Fruit fly (Drosophila melanogaster): ENCODE measurements around the gene CG31882.

Gene CG31882

DNA sequence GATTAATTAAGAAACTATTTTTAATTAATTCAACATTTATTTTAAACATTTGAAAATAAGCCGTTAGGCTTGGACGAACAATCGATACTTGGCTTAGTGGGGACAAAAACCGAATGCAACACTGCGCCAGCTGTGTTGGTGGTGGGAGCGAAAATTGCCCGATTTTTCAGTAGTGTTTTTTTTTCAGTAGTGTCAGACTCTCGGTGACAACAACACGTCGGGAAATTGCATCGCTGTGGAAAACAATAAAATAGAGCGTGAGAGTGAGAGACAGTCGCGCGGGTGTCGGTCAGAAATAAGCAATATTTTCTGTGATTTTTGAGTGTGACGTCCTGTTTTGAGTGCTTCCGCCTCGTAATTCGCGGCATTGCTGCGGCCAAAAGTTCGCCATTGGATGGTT, 8.4 kb downstream of the CG31882 start:
- no peak for TF ChIP-seq kay (GFP tag; ENCODE audit: borderline replicate concordance)
- TF ChIP-seq ovo (GFP tag; optimal IDR thresholded peaks at IDR 0.05) = peak; percentile 49
- TF ChIP-seq CG7045 (GFP tag; optimal IDR thresholded peaks at IDR 0.05) = no peak
- TF ChIP-seq tj (GFP tag; optimal IDR thresholded peaks at IDR 0.05) = peak; percentile 59
- no peak for TF ChIP-seq toe (GFP tag; optimal IDR thresholded peaks at IDR 0.05)
- TF ChIP-seq cnc (optimal IDR thresholded peaks at IDR 0.05) = no peak
- TF ChIP-seq CG14711 (tag; optimal IDR thresholded peaks at IDR 0.05) = no peak
- TF ChIP-seq CG7101 (tag; optimal IDR thresholded peaks at IDR 0.05) = peak; percentile 12
- TF ChIP-seq cic (GFP tag; optimal IDR thresholded peaks at IDR 0.05) = peak; percentile 5
- peak; percentile 70 for TF ChIP-seq CG1620 (GFP tag; optimal IDR thresholded peaks at IDR 0.05)
- TF ChIP-seq bab1 (GFP tag; optimal IDR thresholded peaks at IDR 0.05) = peak; percentile 40
- peak; percentile 80 for TF ChIP-seq Mnt (GFP tag; optimal IDR thresholded peaks at IDR 0.05)
- no peak for TF ChIP-seq CG5204 (GFP tag; optimal IDR thresholded peaks at IDR 0.05)
- no peak for TF ChIP-seq pad (GFP tag; optimal IDR thresholded peaks at IDR 0.05)
- TF ChIP-seq Clk (GFP tag; optimal IDR thresholded peaks at IDR 0.05) = no peak
- TF ChIP-seq Hr96 (GFP tag; optimal IDR thresholded peaks at IDR 0.05) = no peak
- TF ChIP-seq CG12768 (GFP tag; optimal IDR thresholded peaks at IDR 0.05) = no peak
- peak; percentile 42 for TF ChIP-seq CG11617 (GFP tag; optimal IDR thresholded peaks at IDR 0.05)
- peak; percentile 14 for TF ChIP-seq CG33017 (tag; optimal IDR thresholded peaks at IDR 0.05)
- TF ChIP-seq Crg-1 (GFP tag; optimal IDR thresholded peaks at IDR 0.05) = peak; percentile 49

- peak; percentile 31 for TF ChIP-seq cic (GFP tag; optimal IDR thresholded peaks at IDR 0.05)
- TF ChIP-seq Mnt (GFP tag; optimal IDR thresholded peaks at IDR 0.05) = no peak
- TF ChIP-seq pad (GFP tag; optimal IDR thresholded peaks at IDR 0.05) = no peak
- no peak for TF ChIP-seq CG1620 (GFP tag; optimal IDR thresholded peaks at IDR 0.05)
Observed at dm6 chr2L:9615983-9616519, 9.0 kb downstream of the CG31882 start, which contains the start of gene GlcAT-S. GlcAT-S (plus strand) TSS chr2L:9616469.

DNA sequence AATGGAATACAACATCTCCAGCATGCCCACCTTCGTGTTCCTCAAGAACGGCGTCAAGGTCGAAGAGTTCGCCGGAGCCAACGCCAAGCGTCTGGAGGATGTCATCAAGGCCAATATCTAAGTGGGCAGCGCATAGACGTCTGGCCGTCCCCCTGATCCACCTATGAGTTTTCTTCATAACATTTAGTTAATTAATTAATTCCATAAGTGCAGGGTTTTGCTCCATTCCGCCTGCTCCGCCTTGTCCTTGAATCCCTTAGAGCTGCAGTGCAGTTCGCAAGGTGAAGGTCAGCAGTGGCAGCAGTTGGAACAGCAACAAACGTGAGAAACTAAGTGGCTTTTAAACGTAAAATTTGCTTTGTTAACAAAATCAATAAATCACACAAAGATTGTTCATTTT, 9.5 kb downstream of the CG31882 start:
- no peak for TF ChIP-seq CG11617 (GFP tag; optimal IDR thresholded peaks at IDR 0.05)
- TF ChIP-seq Crg-1 (GFP tag; optimal IDR thresholded peaks at IDR 0.05) = no peak

DNA sequence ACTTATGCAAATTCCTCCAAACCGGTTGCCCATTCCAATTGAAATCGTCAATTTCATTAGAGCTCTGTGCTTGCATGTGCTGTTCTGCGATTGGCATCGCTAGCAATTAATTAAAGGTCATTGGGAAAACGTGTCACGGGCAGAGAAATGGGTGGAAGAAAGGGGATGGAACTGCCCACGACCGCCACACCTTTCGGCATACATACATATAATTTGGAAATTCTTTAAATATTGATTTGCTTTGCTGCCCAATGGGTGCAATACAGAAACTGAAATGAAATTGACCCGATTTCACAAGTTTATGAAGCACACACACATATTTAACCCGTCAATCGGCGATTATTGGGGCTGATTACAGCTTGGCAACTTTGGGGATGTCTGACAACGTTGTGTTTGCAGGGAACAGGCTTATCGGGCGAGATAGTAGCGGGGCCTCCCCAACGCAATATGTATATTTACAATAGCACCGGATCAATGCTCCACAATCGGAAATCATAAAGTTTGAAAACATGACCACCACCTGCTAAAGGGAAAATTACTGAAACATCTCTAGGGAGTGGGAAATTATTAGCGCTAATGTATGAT, 10.3 kb downstream of the CG31882 start:
- TF ChIP-seq cnc (optimal IDR thresholded peaks at IDR 0.05) (peak in 1 of 2 experiments; percentile 54), kay (GFP tag; ENCODE audit: borderline replicate concordance) (no peak), cic (GFP tag; optimal IDR thresholded peaks at IDR 0.05) (peak; percentile 40)

DNA sequence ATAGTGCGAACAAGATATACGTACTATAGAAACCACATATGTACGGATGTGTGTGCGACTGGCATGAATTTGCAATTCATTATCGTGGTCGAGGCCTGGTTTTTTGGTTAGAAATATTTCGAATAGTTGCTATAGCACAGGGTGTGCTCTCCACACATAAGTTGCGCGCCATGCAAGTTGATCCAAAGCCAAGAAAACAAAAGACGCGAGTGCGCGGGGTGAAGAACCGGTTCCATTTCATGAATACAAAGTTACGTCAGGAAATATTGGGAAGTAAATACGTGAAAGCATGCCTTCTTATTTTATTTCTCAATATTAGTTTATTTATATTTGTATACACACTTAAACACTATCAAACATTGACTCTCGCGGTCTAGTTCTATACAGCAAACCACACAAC, 11.2 kb downstream of the CG31882 start:
- TF ChIP-seq tj (GFP tag; optimal IDR thresholded peaks at IDR 0.05) (no peak), CG7101 (tag; optimal IDR thresholded peaks at IDR 0.05) (peak; percentile 11), kay (GFP tag; ENCODE audit: borderline replicate concordance) (peak; percentile 84), CG11617 (GFP tag; optimal IDR thresholded peaks at IDR 0.05) (no peak)

DNA sequence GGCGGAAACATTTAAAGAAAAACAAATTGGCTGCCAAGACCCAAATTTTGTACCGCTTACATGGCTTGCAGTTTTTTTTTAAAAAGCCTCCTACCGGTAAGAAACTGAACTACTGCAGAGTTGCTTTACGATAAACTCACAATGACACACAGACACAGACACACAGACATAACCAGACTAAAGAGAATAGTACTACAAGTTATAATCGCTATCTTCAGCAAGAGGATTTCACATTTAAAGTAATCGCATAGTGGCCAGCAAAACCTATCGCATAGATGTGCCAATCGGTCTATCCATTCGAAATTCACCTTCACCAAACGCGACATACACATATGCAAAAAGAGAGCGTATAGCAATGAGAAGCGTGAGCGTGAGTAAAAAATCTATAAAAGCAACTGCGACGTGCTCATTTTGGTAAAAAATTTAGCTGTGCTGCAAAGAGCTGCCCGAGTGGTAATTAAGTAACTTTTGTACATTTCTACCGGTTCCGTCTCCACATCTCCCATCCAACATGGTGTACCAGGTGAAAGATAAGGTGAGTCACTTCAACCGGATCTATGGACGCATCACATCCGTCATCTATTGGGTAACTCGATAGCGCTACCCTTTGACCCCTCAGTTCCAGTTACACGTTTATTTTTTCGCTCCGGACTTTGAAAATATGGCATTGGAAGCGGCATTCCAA, 11.9 kb downstream of the CG31882 start, which contains the start of gene Trx2:
Gene Trx2 (plus strand): TSS at position 161 of the 685 bp plus-strand sequence.
- TF ChIP-seq CG7045 (GFP tag; optimal IDR thresholded peaks at IDR 0.05) (no peak), CG1620 (GFP tag; optimal IDR thresholded peaks at IDR 0.05) (peak; percentile 58), cnc (optimal IDR thresholded peaks at IDR 0.05) (no peak), pad (GFP tag; optimal IDR thresholded peaks at IDR 0.05) (no peak), Mnt (GFP tag; optimal IDR thresholded peaks at IDR 0.05) (peak; percentile 77), CG11617 (GFP tag; optimal IDR thresholded peaks at IDR 0.05) (peak; percentile 13), Clk (GFP tag; optimal IDR thresholded peaks at IDR 0.05) (no peak), Crg-1 (GFP tag; optimal IDR thresholded peaks at IDR 0.05) (peak; percentile 20), CG33017 (tag; optimal IDR thresholded peaks at IDR 0.05) (peak; percentile 64), CG7101 (tag; optimal IDR thresholded peaks at IDR 0.05) (no peak), CG5204 (GFP tag; optimal IDR thresholded peaks at IDR 0.05) (no peak), CG12768 (GFP tag; optimal IDR thresholded peaks at IDR 0.05) (peak; percentile 55), toe (GFP tag; optimal IDR thresholded peaks at IDR 0.05) (peak; percentile 30), bab1 (GFP tag; optimal IDR thresholded peaks at IDR 0.05) (peak; percentile 46), CG14711 (tag; optimal IDR thresholded peaks at IDR 0.05) (no peak), Hr96 (GFP tag; optimal IDR thresholded peaks at IDR 0.05) (peak; percentile 65), ovo (GFP tag; optimal IDR thresholded peaks at IDR 0.05) (peak; percentile 48), kay (GFP tag; ENCODE audit: borderline replicate concordance) (peak; percentile 18), tj (GFP tag; optimal IDR thresholded peaks at IDR 0.05) (peak; percentile 27), cic (GFP tag; optimal IDR thresholded peaks at IDR 0.05) (peak; percentile 61)

DNA sequence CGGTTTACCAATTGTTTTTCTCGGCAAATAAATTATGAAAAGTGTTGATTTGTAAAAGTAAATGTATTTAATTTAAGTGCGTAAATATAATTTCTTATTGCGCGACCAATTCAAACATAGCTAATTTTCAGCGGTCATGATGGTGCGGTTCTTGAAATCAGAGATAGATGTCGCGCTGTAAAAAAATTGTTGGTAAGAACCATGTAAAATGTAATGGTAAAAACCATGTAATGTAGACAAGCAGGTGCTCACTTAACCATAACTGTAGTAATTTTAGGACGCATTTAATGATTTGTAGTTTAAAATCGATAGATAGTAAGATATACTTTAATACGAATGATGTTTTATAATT, 12.5 kb downstream of the CG31882 start:
- TF ChIP-seq cic (GFP tag; optimal IDR thresholded peaks at IDR 0.05) (no peak), bab1 (GFP tag; optimal IDR thresholded peaks at IDR 0.05) (no peak), kay (GFP tag; ENCODE audit: borderline replicate concordance) (no peak), CG7045 (GFP tag; optimal IDR thresholded peaks at IDR 0.05) (no peak), CG14711 (tag; optimal IDR thresholded peaks at IDR 0.05) (no peak), CG7101 (tag; optimal IDR thresholded peaks at IDR 0.05) (no peak), toe (GFP tag; optimal IDR thresholded peaks at IDR 0.05) (no peak), CG1620 (GFP tag; optimal IDR thresholded peaks at IDR 0.05) (no peak), pad (GFP tag; optimal IDR thresholded peaks at IDR 0.05) (no peak), Hr96 (GFP tag; optimal IDR thresholded peaks at IDR 0.05) (no peak), CG33017 (tag; optimal IDR thresholded peaks at IDR 0.05) (no peak), CG5204 (GFP tag; optimal IDR thresholded peaks at IDR 0.05) (no peak), CG12768 (GFP tag; optimal IDR thresholded peaks at IDR 0.05) (no peak)
